Worm (Caenorhabditis elegans): ENCODE measurements around the gene acly-2.

The acly-2 gene

DNA sequence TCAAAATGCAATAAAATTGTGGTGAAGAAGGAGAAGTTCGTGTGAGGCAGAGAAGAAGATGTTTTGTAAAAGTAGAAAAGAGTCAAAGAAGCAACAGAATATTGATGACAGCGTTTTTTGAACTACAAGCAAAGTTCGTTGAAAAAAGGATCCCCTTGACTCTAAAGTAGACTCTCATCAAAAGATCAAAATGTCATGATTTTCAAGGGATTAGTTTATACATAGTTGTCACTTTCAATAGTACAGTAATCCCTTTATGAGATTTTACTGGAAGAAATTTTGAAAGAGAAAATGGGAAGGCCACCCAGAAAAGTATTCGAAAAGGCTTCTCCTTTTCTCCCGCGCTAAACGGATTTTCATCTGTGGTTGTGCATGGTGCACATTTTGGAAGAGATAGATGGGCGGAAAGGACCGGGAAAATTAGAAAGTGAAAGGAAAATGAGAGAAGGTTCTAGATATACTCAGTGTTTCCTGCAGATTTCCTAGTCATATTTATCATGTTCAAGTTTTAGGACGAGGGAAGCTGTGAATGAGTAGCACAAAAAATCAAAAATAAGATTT, 3.3 kb upstream of the acly-2 start:
- TF ChIP-seq zip-5 (tag; optimal IDR thresholded peaks at IDR 0.05): no peak
- peak; percentile 83 for TF ChIP-seq unc-42 (tag; optimal IDR thresholded peaks at IDR 0.05)

DNA sequence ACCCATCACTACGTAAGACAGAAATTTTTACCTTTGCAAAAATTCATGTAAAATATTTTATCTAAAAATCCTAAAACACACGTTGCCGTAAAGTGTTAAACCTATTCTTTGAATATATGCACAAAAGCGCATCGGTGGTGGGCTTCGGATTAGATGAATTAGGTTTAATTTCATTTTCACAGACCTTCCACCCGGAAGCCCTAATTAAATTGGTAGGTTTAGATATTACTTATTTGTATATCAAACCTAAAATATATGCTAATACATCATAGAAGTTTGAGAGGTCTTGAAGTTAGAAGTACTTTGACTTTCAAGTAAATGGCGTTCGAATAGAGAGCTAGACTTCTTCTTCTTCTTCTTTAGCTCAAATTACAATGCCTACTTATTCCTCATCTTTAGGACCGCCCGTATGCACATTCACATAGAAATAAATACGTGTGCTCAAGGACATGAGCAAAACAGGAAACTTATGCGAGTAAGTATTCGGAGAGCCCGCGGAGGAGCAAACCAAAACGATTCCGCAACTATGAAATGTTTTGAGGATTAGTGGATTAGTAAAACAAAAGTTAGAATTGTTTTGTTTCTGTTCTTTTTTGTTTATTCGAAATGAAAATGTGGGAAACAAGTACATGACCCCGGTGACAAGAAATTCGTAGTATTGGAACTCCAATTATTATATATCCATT, 1.6 kb upstream of the acly-2 start:
- TF ChIP-seq unc-42 (tag; optimal IDR thresholded peaks at IDR 0.05) (peak; percentile 52), Y22D7AL.16 (tag; optimal IDR thresholded peaks at IDR 0.05) (no peak)

DNA sequence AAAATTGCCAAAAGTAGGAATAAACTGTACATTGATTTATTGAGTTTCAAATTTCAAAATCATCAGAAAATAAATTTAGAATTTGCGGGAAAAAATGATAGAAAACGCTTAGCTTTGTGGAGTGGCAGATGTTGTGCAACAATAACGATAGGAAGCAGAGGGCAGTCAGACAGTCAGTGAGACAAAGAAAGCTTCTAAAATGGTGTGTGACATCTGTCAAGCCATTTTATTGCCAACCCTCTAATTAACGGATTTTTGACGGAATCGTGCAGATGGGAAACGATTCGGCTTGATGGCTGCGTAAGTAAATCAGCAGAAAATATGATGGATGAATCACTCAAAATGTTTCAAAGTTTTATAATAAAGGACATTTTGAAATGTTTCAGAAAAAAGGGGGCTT, 3.8 kb downstream of the acly-2 start, which contains the start of gene max-1:
max-1 (minus strand) TSS at position 124 of the 400 bp plus-strand sequence.
- TF ChIP-seq gmeb-2 (tag; optimal IDR thresholded peaks at IDR 0.05) (no peak), pag-3 (tag; optimal IDR thresholded peaks at IDR 0.05; ENCODE audit: borderline replicate concordance) (no peak), ceh-19 (GFP tag; optimal IDR thresholded peaks at IDR 0.05) (no peak), Y22D7AL.16 (tag; optimal IDR thresholded peaks at IDR 0.05) (no peak), sdc-2 (tag; optimal IDR thresholded peaks at IDR 0.05) (no peak), ceh-22 (tag; optimal IDR thresholded peaks at IDR 0.05) (no peak), C08G9.2 (tag; optimal IDR thresholded peaks at IDR 0.05) (no peak), ceh-31 (tag; optimal IDR thresholded peaks at IDR 0.05) (peak; percentile 12), rnt-1 (tag; optimal IDR thresholded peaks at IDR 0.05) (no peak), syd-9 (tag; optimal IDR thresholded peaks at IDR 0.05) (no peak), hlh-15 (tag; optimal IDR thresholded peaks at IDR 0.05) (no peak), unc-55 (GFP tag; optimal IDR thresholded peaks at IDR 0.05) (peak; percentile 25), ceh-48 (tag; optimal IDR thresholded peaks at IDR 0.05) (no peak), ref-2 (tag; optimal IDR thresholded peaks at IDR 0.05) (no peak)

DNA sequence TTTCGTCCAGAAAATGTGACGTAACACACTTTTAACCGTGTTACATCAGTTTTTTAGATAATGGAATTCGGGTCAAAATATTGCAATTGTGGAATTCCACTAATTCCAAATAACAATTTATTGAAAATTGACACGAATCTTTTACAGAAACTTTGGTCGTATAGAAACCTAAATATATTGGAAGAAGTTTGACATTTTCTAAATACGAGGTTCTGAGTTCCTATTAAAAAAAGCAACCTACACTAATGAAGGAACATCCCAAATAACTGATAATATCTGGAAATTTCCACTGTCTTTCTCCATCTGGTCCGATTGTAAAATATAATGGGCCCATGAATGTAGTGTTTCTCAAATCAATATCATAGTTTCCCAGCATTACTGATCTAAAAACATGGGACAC, 5.0 kb downstream of the acly-2 start:
- TF ChIP-seq lin-11 (tag; optimal IDR thresholded peaks at IDR 0.05): no peak
- no peak for TF ChIP-seq ceh-22 (tag; optimal IDR thresholded peaks at IDR 0.05)
- TF ChIP-seq fax-1 (tag; optimal IDR thresholded peaks at IDR 0.05): no peak
- no peak for TF ChIP-seq che-1 (tag; optimal IDR thresholded peaks at IDR 0.05)
- no peak for TF ChIP-seq ceh-30 (tag; optimal IDR thresholded peaks at IDR 0.05)
- TF ChIP-seq C08G9.2 (tag; optimal IDR thresholded peaks at IDR 0.05): no peak
- no peak for TF ChIP-seq ets-4 (tag; optimal IDR thresholded peaks at IDR 0.05)

DNA sequence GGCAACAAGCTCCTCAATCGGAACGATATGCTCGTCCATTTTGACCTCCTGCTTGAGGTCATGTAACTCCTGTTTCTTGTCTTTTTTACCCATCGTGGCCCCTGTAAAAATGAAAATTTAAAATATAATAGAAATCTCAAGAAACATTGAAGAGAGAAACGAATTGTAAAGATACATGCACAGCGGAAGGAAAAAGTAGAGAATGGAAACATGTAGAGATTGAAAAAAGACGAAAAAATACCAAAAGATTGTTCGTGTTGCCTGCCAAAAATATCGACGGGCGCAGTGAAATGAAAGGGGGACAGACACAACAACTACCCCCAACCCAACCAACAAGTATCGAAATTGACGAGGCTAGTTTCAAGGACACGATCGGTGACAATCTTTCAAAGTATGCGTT, 13.6 kb downstream of the acly-2 start, which contains the start of gene eat-6:
eat-6 (minus strand) TSS at position 101 of the 400 bp plus-strand sequence.
- TF ChIP-seq ceh-9 (tag; optimal IDR thresholded peaks at IDR 0.05): no peak

DNA sequence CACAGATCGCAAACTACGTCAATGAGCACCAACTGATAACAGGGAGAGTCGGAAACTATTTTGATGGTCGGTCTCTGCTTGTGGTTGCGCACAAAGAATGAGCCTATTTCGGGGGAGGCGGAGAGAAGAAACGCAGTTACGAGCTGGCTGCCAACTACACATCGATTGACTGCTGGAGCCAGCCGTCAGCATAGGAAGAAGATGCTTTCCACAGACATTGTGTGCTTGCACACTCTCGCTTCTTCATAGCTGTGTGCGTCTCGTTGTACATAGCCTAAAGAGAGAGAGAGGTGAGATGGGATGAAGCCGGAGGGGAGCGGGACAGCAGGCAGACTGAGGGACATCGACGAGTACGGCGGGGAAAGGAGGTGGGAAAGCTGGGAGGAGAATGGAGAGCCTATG, 14.2 kb downstream of the acly-2 start:
- TF ChIP-seq ceh-31 (tag; optimal IDR thresholded peaks at IDR 0.05) (peak; percentile 69), mec-3 (tag; optimal IDR thresholded peaks at IDR 0.05; ENCODE audit: borderline replicate concordance) (no peak), tbx-2 (tag; optimal IDR thresholded peaks at IDR 0.05) (peak; percentile 82), ceh-19 (GFP tag; optimal IDR thresholded peaks at IDR 0.05) (no peak), hlh-8 (tag; optimal IDR thresholded peaks at IDR 0.05) (peak; percentile 18), ztf-16 (tag; optimal IDR thresholded peaks at IDR 0.05) (no peak), K02D7.2 (tag; optimal IDR thresholded peaks at IDR 0.05) (peak; percentile 15), ceh-14 (tag; optimal IDR thresholded peaks at IDR 0.05) (peak; percentile 46), unc-55 (GFP tag; optimal IDR thresholded peaks at IDR 0.05) (peak; percentile 59), pha-2 (tag; optimal IDR thresholded peaks at IDR 0.05) (no peak), unc-42 (tag; optimal IDR thresholded peaks at IDR 0.05) (peak; percentile 78), hlh-6 (tag; optimal IDR thresholded peaks at IDR 0.05) (peak; percentile 56), T23F11.4 (GFP tag; optimal IDR thresholded peaks at IDR 0.05) (no peak), pag-3 (tag; optimal IDR thresholded peaks at IDR 0.05; ENCODE audit: borderline replicate concordance) (no peak), nhr-232 (tag; optimal IDR thresholded peaks at IDR 0.05) (peak; percentile 20), ceh-48 (tag; optimal IDR thresholded peaks at IDR 0.05) (peak; percentile 56), fax-1 (tag; optimal IDR thresholded peaks at IDR 0.05) (peak; percentile 25), F13H6.1 (tag; optimal IDR thresholded peaks at IDR 0.05) (peak; percentile 7), C08G9.2 (tag; optimal IDR thresholded peaks at IDR 0.05) (peak; percentile 52), elt-2 (tag; optimal IDR thresholded peaks at IDR 0.05) (peak; percentile 38), lim-6 (tag; optimal IDR thresholded peaks at IDR 0.05) (peak; percentile 21), ref-2 (tag; optimal IDR thresholded peaks at IDR 0.05) (peak; percentile 54), odd-2 (tag; optimal IDR thresholded peaks at IDR 0.05) (no peak), ceh-18 (tag; optimal IDR thresholded peaks at IDR 0.05) (peak; percentile 85), C38D4.7 (GFP tag; optimal IDR thresholded peaks at IDR 0.05) (peak; percentile 8), ceh-2 (tag; optimal IDR thresholded peaks at IDR 0.05) (peak; percentile 32), pros-1 (tag; optimal IDR thresholded peaks at IDR 0.05) (peak; percentile 46)
